Worm (Caenorhabditis elegans) whole organism, young adult: ENCODE results near the gene W09B6.4.

Experiments
- B0019.2 ChIP-seq: fragments of 200-800 bp; sonication (Bioruptor generic); conservative IDR thresholded peaks from 2 replicates; pipeline ENCODE4 v1.3.6; 2022; ENCODE audit warnings: missing genetic modification reagents, missing genetic modification characterization, missing compliant biosample characterization
- C17E4.6 ChIP-seq: fragments of 200-800 bp; sonication (Bioruptor generic); IDR thresholded peaks from 2 replicates; pipeline ENCODE4 v1.3.6; 2022; ENCODE audit warnings: missing genetic modification reagents, missing genetic modification characterization, missing compliant biosample characterization
- F33H1.4 ChIP-seq: fragments of 200-800 bp; sonication (Bioruptor generic); IDR thresholded peaks from 2 replicates; pipeline ENCODE4 v1.3.6; 2022; ENCODE audit warnings: missing genetic modification reagents, missing genetic modification characterization, missing compliant biosample characterization
- F57A8.1 ChIP-seq: fragments of 200-800 bp; sonication (Bioruptor generic); optimal IDR thresholded peaks from 2 replicates; lab custom pipeline; 2018; ENCODE audit warnings: mild to moderate bottlenecking, missing genetic modification characterization, moderate library complexity, missing compliant biosample characterization
- K12H6.12 ChIP-seq: fragments of 200-800 bp; sonication (Bioruptor generic); optimal IDR thresholded peaks from 2 replicates; lab custom pipeline; 2018; ENCODE audit warnings: mild to moderate bottlenecking, missing genetic modification characterization, missing compliant biosample characterization
- Y56A3A.18 ChIP-seq: fragments of 200-800 bp; sonication (Bioruptor generic); IDR thresholded peaks from 2 replicates; pipeline ENCODE4 v1.3.6; 2022; ENCODE audit warnings: missing genetic modification reagents, missing genetic modification characterization, missing compliant biosample characterization
- Y67H2A.10 ChIP-seq: fragments of 200-800 bp; sonication (Bioruptor generic); conservative IDR thresholded peaks from 2 replicates; pipeline ENCODE4 v1.3.6; 2022; ENCODE audit warnings: missing genetic modification reagents, missing genetic modification characterization, missing compliant biosample characterization
- Y79H2A.3 ChIP-seq: fragments of 200-800 bp; sonication (Bioruptor generic); conservative IDR thresholded peaks from 2 replicates; pipeline ENCODE4 v1.3.6; 2022; ENCODE audit warnings: missing genetic modification reagents, missing genetic modification characterization, missing compliant biosample characterization
- Y95B8A.8 ChIP-seq: fragments of 200-800 bp; sonication (Bioruptor generic); IDR thresholded peaks from 2 replicates; pipeline ENCODE4 v1.3.6; 2022; ENCODE audit warnings: missing genetic modification reagents, missing genetic modification characterization, missing compliant biosample characterization
- aptf-2 ChIP-seq: fragments of 200-800 bp; sonication (Bioruptor generic); conservative IDR thresholded peaks from 2 replicates; pipeline ENCODE4 v1.3.6; 2022; ENCODE audit warnings: missing genetic modification reagents, missing genetic modification characterization, missing compliant biosample characterization
- aptf-3 ChIP-seq: fragments of 200-800 bp; sonication (Bioruptor generic); IDR thresholded peaks from 2 replicates; pipeline ENCODE4 v1.3.6; 2022; ENCODE audit warnings: missing genetic modification characterization, missing compliant biosample characterization
- attf-6 ChIP-seq: fragments of 200-800 bp; sonication (Bioruptor generic); IDR thresholded peaks from 2 replicates; pipeline ENCODE4 v1.3.6; 2022; ENCODE audit warnings: missing genetic modification reagents, missing genetic modification characterization, missing compliant biosample characterization
- bed-2 ChIP-seq: fragments of 200-800 bp; sonication (Bioruptor generic); IDR thresholded peaks from 2 replicates; pipeline ENCODE4 v1.3.6; 2022; ENCODE audit warnings: missing genetic modification reagents, missing genetic modification characterization, missing compliant biosample characterization
- ceh-100 ChIP-seq: fragments of 200-800 bp; sonication (Bioruptor generic); IDR thresholded peaks from 2 replicates; pipeline ENCODE4 v1.3.6; 2022; ENCODE audit warnings: missing genetic modification reagents, missing genetic modification characterization, missing compliant biosample characterization
- ceh-40 ChIP-seq: fragments of 200-800 bp; sonication (Bioruptor generic); IDR thresholded peaks from 2 replicates; pipeline ENCODE4 v1.3.6; 2022; ENCODE audit warnings: missing genetic modification characterization, missing compliant biosample characterization
- ceh-91 ChIP-seq: fragments of 200-800 bp; sonication (Bioruptor generic); IDR thresholded peaks from 2 replicates; pipeline ENCODE4 v1.3.6; 2022; ENCODE audit warnings: missing genetic modification reagents, missing genetic modification characterization, missing compliant biosample characterization
- dpl-1 ChIP-seq: fragments of 150-350 bp; optimal IDR thresholded peaks from 2 replicates; lab custom pipeline; 2014; ENCODE audit warnings: missing biosample characterization, missing genetic modification reagents, missing genetic modification characterization
- efl-1 ChIP-seq: fragments of 150-350 bp; optimal IDR thresholded peaks from 2 replicates; lab custom pipeline; 2014; ENCODE audit warnings: missing biosample characterization, missing genetic modification reagents, missing genetic modification characterization
- egl-44 ChIP-seq: fragments of 200-800 bp; sonication (Bioruptor generic); IDR thresholded peaks from 2 replicates; pipeline ENCODE4 v1.3.6; 2022; ENCODE audit warnings: missing genetic modification reagents, missing genetic modification characterization, missing compliant biosample characterization
- hrde-1 ChIP-seq: sonication (generic microtip); optimal IDR thresholded peaks from 2 replicates; lab custom pipeline; 2016; ENCODE audit warnings: missing genetic modification characterization, mild to moderate bottlenecking, missing compliant biosample characterization, moderate library complexity, missing genotype, missing genetic modification reagents, borderline replicate concordance
- lin-26 ChIP-seq: fragments of 200-800 bp; sonication (Bioruptor generic); IDR thresholded peaks from 2 replicates; pipeline ENCODE4 v1.3.6; 2022; ENCODE audit warnings: missing genetic modification reagents, missing genetic modification characterization, missing compliant biosample characterization
- lin-40 ChIP-seq: sonication (generic microtip); optimal IDR thresholded peaks from 2 replicates; lab custom pipeline; 2016; ENCODE audit warnings: missing genetic modification characterization, mild to moderate bottlenecking, missing compliant biosample characterization, missing genotype, missing genetic modification reagents
- lin-54 ChIP-seq: fragments of 200-800 bp; sonication (Bioruptor generic); optimal IDR thresholded peaks from 2 replicates; lab custom pipeline; 2018; ENCODE audit warnings: mild to moderate bottlenecking, missing genetic modification characterization, missing compliant biosample characterization
- lir-1 ChIP-seq: fragments of 200-800 bp; sonication (Bioruptor generic); conservative IDR thresholded peaks from 2 replicates; pipeline ENCODE4 v1.3.6; 2022; ENCODE audit warnings: missing genetic modification reagents, missing genetic modification characterization, missing compliant biosample characterization
- lsl-1 ChIP-seq: fragments of 200-800 bp; sonication (Bioruptor generic); optimal IDR thresholded peaks from 2 replicates; lab custom pipeline; 2018; ENCODE audit warnings: mild to moderate bottlenecking, missing genetic modification characterization, moderate library complexity, missing compliant biosample characterization
- madf-6 ChIP-seq: fragments of 200-800 bp; sonication (Bioruptor generic); IDR thresholded peaks from 2 replicates; pipeline ENCODE4 v1.3.6; 2022; ENCODE audit warnings: missing genetic modification reagents, missing genetic modification characterization, missing compliant biosample characterization
- mcd-1 ChIP-seq: fragments of 200-800 bp; sonication (Bioruptor generic); IDR thresholded peaks from 2 replicates; pipeline ENCODE4 v1.3.6; 2022; ENCODE audit warnings: missing genetic modification reagents, missing genetic modification characterization, missing compliant biosample characterization
- rcor-1 ChIP-seq: fragments of 200-800 bp; sonication (Bioruptor generic); IDR thresholded peaks from 2 replicates; pipeline ENCODE4 v1.3.6; 2022; ENCODE audit warnings: missing genetic modification reagents, missing genetic modification characterization, missing compliant biosample characterization
- sdz-38 ChIP-seq: sonication (generic microtip); optimal IDR thresholded peaks from 2 replicates; lab custom pipeline; 2016; ENCODE audit warnings: missing genotype, missing genetic modification characterization, missing compliant biosample characterization
- snpc-3.4 ChIP-seq: sonication (generic microtip); optimal IDR thresholded peaks from 2 replicates; lab custom pipeline; 2017; ENCODE audit warnings: missing genetic modification characterization, mild to moderate bottlenecking, missing compliant biosample characterization, antibody characterized with exemption, moderate library complexity, missing genotype, missing genetic modification reagents
- xnd-1 ChIP-seq: sonication (generic microtip); optimal IDR thresholded peaks from 2 replicates; lab custom pipeline; 2016; ENCODE audit warnings: missing genotype, missing genetic modification reagents, missing genetic modification characterization, missing compliant biosample characterization
- zim-3 ChIP-seq: sonication (generic microtip); optimal IDR thresholded peaks from 2 replicates; lab custom pipeline; 2017; ENCODE audit warnings: mild to moderate bottlenecking, missing genetic modification characterization, moderate library complexity, missing compliant biosample characterization
- ztf-18 ChIP-seq: sonication (generic microtip); optimal IDR thresholded peaks from 2 replicates; lab custom pipeline; 2016; ENCODE audit warnings: missing genotype, mild to moderate bottlenecking, missing genetic modification characterization, missing compliant biosample characterization
- ztf-28 ChIP-seq: fragments of 200-800 bp; sonication (Bioruptor generic); IDR thresholded peaks from 2 replicates; pipeline ENCODE4 v1.3.6; 2022; ENCODE audit warnings: missing genetic modification reagents, missing genetic modification characterization, missing compliant biosample characterization

Gene W09B6.4

ce11 chrII:1134314-1135108 is 6.1 kb downstream of the W09B6.4 start (continued):
- peak; percentile 15 for TF ChIP-seq dpl-1 (GFP tag; lab: Kevin White, UChicago)
- TF ChIP-seq Y79H2A.3 (GFP tag; lab: Robert Waterston, UW) = peak; percentile 61; the same call in 1 of the 2 replicates
- TF ChIP-seq ztf-18 (tag; lab: Kevin White, UChicago) = peak; percentile 24
- peak; percentile 80 for TF ChIP-seq aptf-2 (GFP tag; lab: Robert Waterston, UW)
- TF ChIP-seq snpc-3.4 (tag; lab: Kevin White, UChicago) = peak; percentile 7
- peak; percentile 18 for TF ChIP-seq zim-3
- TF ChIP-seq ceh-100 (GFP tag; lab: Robert Waterston, UW) = peak; percentile 99
- TF ChIP-seq C17E4.6 (GFP tag; lab: Robert Waterston, UW) = peak; percentile 56; the same call in 1 of the 2 replicates
- TF ChIP-seq attf-6 = 0 out of 2 replicates have a peak, but pooled peaks have one; percentile 55
- TF ChIP-seq lir-1 (GFP tag; lab: Robert Waterston, UW) = peak; percentile 71; the same call in 1 of the 2 replicates
- TF ChIP-seq lin-26 (GFP tag; lab: Robert Waterston, UW) = peak; percentile 71
- peak; percentile 63 for TF ChIP-seq bed-2 (GFP tag; lab: Robert Waterston, UW)
- peak; percentile 64 for TF ChIP-seq F33H1.4
- TF ChIP-seq B0019.2 = peak; percentile 79
- peak; percentile 63 for TF ChIP-seq madf-6
- TF ChIP-seq Y67H2A.10 (GFP tag; lab: Robert Waterston, UW) = peak; percentile 74
- TF ChIP-seq lin-40 (tag; lab: Kevin White, UChicago) = peak; percentile 46
- peak; percentile 14 for TF ChIP-seq lsl-1
- TF ChIP-seq Y95B8A.8 (GFP tag; lab: Robert Waterston, UW) = peak; percentile 78; the same call in 1 of the 2 replicates
- TF ChIP-seq lin-54 (GFP tag; lab: Kevin White, UChicago) = peak; percentile 69
- peak; percentile 85 for TF ChIP-seq ceh-91 (GFP tag; lab: Robert Waterston, UW)
- TF ChIP-seq efl-1 (GFP tag; lab: Kevin White, UChicago) = peak; percentile 31
- TF ChIP-seq rcor-1 (GFP tag; lab: Robert Waterston, UW) = peak; percentile 84
- peak; percentile 96 for TF ChIP-seq mcd-1

ce11 chrII:1133295-1133694 is 7.3 kb downstream of the W09B6.4 start:
- TF ChIP-seq ztf-28 (GFP tag; lab: Robert Waterston, UW) (no peak), aptf-3 (GFP tag; lab: Robert Waterston, UW) (no peak), Y95B8A.8 (GFP tag; lab: Robert Waterston, UW) (no peak), K12H6.12 (tag; lab: Kevin White, UChicago) (no peak), hrde-1 (tag; lab: Kevin White, UChicago) (no peak), aptf-2 (GFP tag; lab: Robert Waterston, UW) (no peak), xnd-1 (tag; lab: Kevin White, UChicago) (no peak), Y56A3A.18 (GFP tag; lab: Robert Waterston, UW) (no peak), bed-2 (GFP tag; lab: Robert Waterston, UW) (no peak), lin-54 (GFP tag; lab: Kevin White, UChicago) (peak; percentile 20), sdz-38 (tag; lab: Kevin White, UChicago) (no peak), ceh-40 (GFP tag; lab: Robert Waterston, UW) (no peak), egl-44 (GFP tag; lab: Robert Waterston, UW) (no peak), F57A8.1 (GFP tag; lab: Kevin White, UChicago) (no peak), ceh-100 (GFP tag; lab: Robert Waterston, UW) (peak; percentile 29; the same call in 1 of the 2 replicates), mcd-1 (peak; percentile 77)
